Fruit fly (Drosophila melanogaster) whole organism, embryonic: Measurements from ENCODE around the gene phol.

Experiments used
- Ada2b ChIP-seq: fragments of 200-800 bp; sonication (Bioruptor generic); IDR thresholded peaks from 2 replicates; pipeline ENCODE4 v1.3.6; 2022; ENCODE audit warnings: missing biosample characterization, missing genetic modification characterization
- Awh ChIP-seq: fragments of 200-800 bp; sonication (Bioruptor generic); IDR thresholded peaks from 2 replicates; pipeline ENCODE4, ENCODE4 v1.3.6; 2022; ENCODE audit warnings: missing biosample characterization, missing genetic modification characterization
- C15 ChIP-seq: fragments of 200-800 bp; sonication (Bioruptor generic); IDR thresholded peaks from 3 replicates; pipeline ENCODE4 v1.3.6; 2022; ENCODE audit warnings: missing biosample characterization, missing genetic modification characterization
- CG1024 ChIP-seq: fragments of 200-800 bp; sonication (Bioruptor generic); IDR thresholded peaks from 2 replicates; pipeline ENCODE4 v1.3.6; 2022; ENCODE audit warnings: missing biosample characterization, missing genetic modification characterization
- CG10267 ChIP-seq: fragments of 200-800 bp; sonication (Bioruptor generic); optimal IDR thresholded peaks from 2 replicates; lab custom pipeline; 2018; ENCODE audit warnings: missing biosample characterization, mild to moderate bottlenecking, missing genetic modification characterization, moderate library complexity
- CG10366 ChIP-seq: fragments of 200-800 bp; sonication (Bioruptor generic); IDR thresholded peaks from 2 replicates; pipeline ENCODE4 v1.3.6; 2022; ENCODE audit warnings: missing biosample characterization, missing genetic modification characterization
- CG10431 ChIP-seq: fragments of 200-800 bp; sonication (Bioruptor generic); optimal IDR thresholded peaks from 3 replicates; lab custom pipeline; 2018; ENCODE audit warnings: missing biosample characterization, mild to moderate bottlenecking, missing genetic modification characterization
- CG10979 ChIP-seq: fragments of 200-800 bp; sonication (Bioruptor generic); optimal IDR thresholded peaks from 2 replicates; lab custom pipeline; 2018; ENCODE audit warnings: missing biosample characterization, mild to moderate bottlenecking, missing genetic modification characterization, moderate library complexity
- CG12744 ChIP-seq: fragments of 200-800 bp; sonication (Bioruptor generic); optimal IDR thresholded peaks from 2 replicates; lab custom pipeline; 2016; ENCODE audit warnings: missing biosample characterization, missing genetic modification characterization
- CG14050 ChIP-seq: fragments of 200-800 bp; sonication (Bioruptor generic); IDR thresholded peaks from 3 replicates; pipeline ENCODE4 v1.3.6; 2022; ENCODE audit warnings: missing biosample characterization, missing genetic modification characterization
- CG16779 ChIP-seq: fragments of 200-800 bp; sonication (Bioruptor generic); IDR thresholded peaks from 2 replicates; pipeline ENCODE4 v1.3.6; 2022; ENCODE audit warnings: missing biosample characterization, missing genetic modification characterization
- CG18476 ChIP-seq: fragments of 200-800 bp; sonication (Bioruptor generic); optimal IDR thresholded peaks from 2 replicates; lab custom pipeline; 2016; ENCODE audit warnings: missing biosample characterization, mild to moderate bottlenecking, missing genetic modification characterization
- CG32772 ChIP-seq: fragments of 200-800 bp; sonication (Bioruptor generic); IDR thresholded peaks from 2 replicates; pipeline ENCODE4 v1.3.6; 2022; ENCODE audit warnings: missing biosample characterization, missing genetic modification characterization
- CG6689 ChIP-seq: fragments of 200-800 bp; sonication (Bioruptor generic); IDR thresholded peaks from 2 replicates; pipeline ENCODE4 v1.3.6; 2022; ENCODE audit warnings: missing biosample characterization, missing genetic modification characterization
- CG7963 ChIP-seq: fragments of 200-800 bp; sonication (Bioruptor generic); IDR thresholded peaks from 3 replicates; pipeline ENCODE4 v1.3.6; 2022; ENCODE audit warnings: missing biosample characterization, missing genetic modification characterization; ENCODE audit not compliant: partially characterized antibody
- CG9797 ChIP-seq: fragments of 200-800 bp; sonication (Bioruptor generic); optimal IDR thresholded peaks from 3 replicates; lab custom pipeline; 2018; ENCODE audit warnings: missing biosample characterization, mild to moderate bottlenecking, missing genetic modification characterization
- CG9932 ChIP-seq: fragments of 200-800 bp; sonication (Bioruptor generic); IDR thresholded peaks from 2 replicates; pipeline ENCODE4 v1.3.6; 2022; ENCODE audit warnings: missing biosample characterization, missing genetic modification characterization
- H15 ChIP-seq: fragments of 200-800 bp; sonication (Bioruptor generic); IDR thresholded peaks from 3 replicates; pipeline ENCODE4 v1.3.6; 2022; ENCODE audit warnings: missing biosample characterization, missing genetic modification characterization
- HLH54F ChIP-seq: fragments of 200-800 bp; sonication (Bioruptor generic); optimal IDR thresholded peaks from 3 replicates; lab custom pipeline; 2016; ENCODE audit warnings: missing biosample characterization, missing genetic modification characterization
- Hr51 ChIP-seq, 2 experiments: fragments of 200-800 bp; sonication (Bioruptor generic); optimal IDR thresholded peaks; 2 replicates in 1 of 2; 3 replicates in 1 of 2; lab custom pipeline; 2016 to 2018; ENCODE audit warnings: missing biosample characterization in 2 of 2, missing genetic modification characterization in 2 of 2, mild to moderate bottlenecking in 1 of 2, moderate library complexity in 1 of 2
- MTF-1 ChIP-seq: fragments of 200-800 bp; sonication (Bioruptor generic); optimal IDR thresholded peaks from 2 replicates; lab custom pipeline; 2018; ENCODE audit warnings: missing biosample characterization, mild to moderate bottlenecking, missing genetic modification characterization, borderline replicate concordance
- Optix ChIP-seq: fragments of 200-800 bp; sonication (Bioruptor generic); IDR thresholded peaks from 3 replicates; pipeline ENCODE4 v1.3.6; 2022; ENCODE audit warnings: missing biosample characterization, missing genetic modification characterization
- Sin3A ChIP-seq: fragments of >200 bp; optimal IDR thresholded peaks from 2 replicates; lab custom pipeline; 2018
- Sox102F ChIP-seq: fragments of 200-800 bp; sonication (Bioruptor generic); optimal IDR thresholded peaks from 2 replicates; lab custom pipeline; 2018; ENCODE audit warnings: missing biosample characterization, mild to moderate bottlenecking, missing genetic modification characterization, moderate library complexity
- TFAM ChIP-seq: fragments of 200-800 bp; sonication (Bioruptor generic); optimal IDR thresholded peaks from 2 replicates; lab custom pipeline; 2017; ENCODE audit warnings: missing biosample characterization, missing genetic modification characterization, inconsistent platforms
- Taf1 ChIP-seq: fragments of 200-800 bp; sonication (Bioruptor generic); IDR thresholded peaks from 2 replicates; pipeline ENCODE4 v1.3.6; 2022; ENCODE audit warnings: missing biosample characterization, missing genetic modification characterization
- YL-1 ChIP-seq: fragments of 200-800 bp; sonication (Bioruptor generic); optimal IDR thresholded peaks from 3 replicates; lab custom pipeline; 2017; ENCODE audit warnings: missing biosample characterization, mild to moderate bottlenecking, missing genetic modification characterization
- abd-A ChIP-seq: fragments of 200-800 bp; sonication (Bioruptor generic); optimal IDR thresholded peaks from 3 replicates; lab custom pipeline; 2019; ENCODE audit warnings: missing biosample characterization, mild to moderate bottlenecking, missing genetic modification characterization, moderate library complexity
- ac ChIP-seq: fragments of 200-800 bp; sonication (Bioruptor generic); optimal IDR thresholded peaks from 3 replicates; lab custom pipeline; 2017; ENCODE audit warnings: missing biosample characterization, mild to moderate bottlenecking, missing genetic modification characterization
- az2 ChIP-seq: fragments of 200-800 bp; sonication (Bioruptor generic); optimal IDR thresholded peaks from 3 replicates; lab custom pipeline; 2016; ENCODE audit warnings: missing biosample characterization, missing genetic modification characterization
- chif ChIP-seq, 2 experiments: fragments of 200-800 bp; sonication (Bioruptor generic); optimal IDR thresholded peaks; 3 replicates each; lab custom pipeline; 2016; ENCODE audit warnings: missing biosample characterization in 2 of 2, missing genetic modification characterization in 2 of 2
- ci ChIP-seq: fragments of 200-800 bp; sonication (Bioruptor generic); IDR thresholded peaks from 3 replicates; pipeline ENCODE4 v1.3.6; 2022; ENCODE audit warnings: missing biosample characterization, missing genetic modification characterization
- dan ChIP-seq: fragments of 200-800 bp; sonication (Bioruptor generic); IDR thresholded peaks from 2 replicates; pipeline ENCODE4 v1.3.6; 2022; ENCODE audit warnings: missing biosample characterization, missing genetic modification characterization
- danr ChIP-seq: fragments of 200-800 bp; sonication (Bioruptor generic); IDR thresholded peaks from 2 replicates; pipeline ENCODE4 v1.3.6; 2022; ENCODE audit warnings: missing biosample characterization, missing genetic modification characterization
- dimm ChIP-seq: fragments of 200-800 bp; sonication (Bioruptor generic); IDR thresholded peaks from 2 replicates; pipeline ENCODE4 v1.3.6; 2022; ENCODE audit warnings: missing biosample characterization, missing genetic modification characterization
- eyg ChIP-seq: fragments of 200-800 bp; sonication (Bioruptor generic); optimal IDR thresholded peaks from 3 replicates; lab custom pipeline; 2016; ENCODE audit warnings: missing biosample characterization, missing genetic modification characterization
- grn ChIP-seq: fragments of 200-800 bp; sonication (Bioruptor generic); optimal IDR thresholded peaks from 3 replicates; lab custom pipeline; 2017; ENCODE audit warnings: missing biosample characterization, missing genetic modification characterization
- gt ChIP-seq: fragments of 200-800 bp; sonication (Bioruptor generic); IDR thresholded peaks from 2 replicates; pipeline ENCODE4 v1.3.6; 2022; ENCODE audit warnings: missing biosample characterization, missing genetic modification characterization
- h ChIP-seq: fragments of >200 bp; optimal IDR thresholded peaks from 2 replicates; lab custom pipeline; 2017
- hth ChIP-seq: fragments of >200 bp; optimal IDR thresholded peaks from 2 replicates; lab custom pipeline; 2017; ENCODE audit warnings: inconsistent platforms
- kni ChIP-seq: fragments of 200-800 bp; sonication (Bioruptor generic); optimal IDR thresholded peaks from 3 replicates; lab custom pipeline; 2017; ENCODE audit warnings: mild to moderate bottlenecking, missing biosample characterization, missing genetic modification reagents, missing genetic modification characterization
- lab ChIP-seq: fragments of 200-800 bp; sonication (Bioruptor generic); optimal IDR thresholded peaks from 3 replicates; lab custom pipeline; 2017; ENCODE audit warnings: missing biosample characterization, missing genetic modification characterization, mild to moderate bottlenecking, moderate library complexity, missing genetic modification reagents
- lbe ChIP-seq: fragments of 200-800 bp; sonication (Bioruptor generic); optimal IDR thresholded peaks from 2 replicates; lab custom pipeline; 2016; ENCODE audit warnings: missing biosample characterization, mild to moderate bottlenecking, missing genetic modification characterization
- luna ChIP-seq: fragments of 200-800 bp; sonication (Bioruptor generic); optimal IDR thresholded peaks from 2 replicates; lab custom pipeline; 2016; ENCODE audit warnings: missing biosample characterization, missing genetic modification characterization
- nom ChIP-seq: fragments of 200-800 bp; sonication (Bioruptor generic); optimal IDR thresholded peaks from 2 replicates; lab custom pipeline; 2017; ENCODE audit warnings: missing biosample characterization, missing genetic modification characterization, mild to moderate bottlenecking, moderate library complexity, missing genetic modification reagents
- phol ChIP-seq: fragments of 200-800 bp; sonication (Bioruptor generic); optimal IDR thresholded peaks from 3 replicates; lab custom pipeline; 2018; ENCODE audit warnings: missing biosample characterization, mild to moderate bottlenecking, missing genetic modification characterization, moderate library complexity
- sna ChIP-seq: fragments of 200-800 bp; sonication (Bioruptor generic); IDR thresholded peaks from 2 replicates; pipeline ENCODE4 v1.3.6; 2022; ENCODE audit warnings: missing biosample characterization, missing genetic modification characterization; ENCODE audit not compliant: partially characterized antibody
- tin ChIP-seq: fragments of 200-800 bp; sonication (Bioruptor generic); optimal IDR thresholded peaks from 3 replicates; lab custom pipeline; 2016; ENCODE audit warnings: missing biosample characterization, missing genetic modification characterization
- usp ChIP-seq: fragments of >200 bp; optimal IDR thresholded peaks from 2 replicates; lab custom pipeline; 2017; ENCODE audit warnings: missing biosample characterization, missing genetic modification characterization
- z ChIP-seq: fragments of 200-800 bp; sonication (Bioruptor generic); IDR thresholded peaks from 3 replicates; pipeline ENCODE4 v1.3.6; 2022; ENCODE audit warnings: missing biosample characterization, missing genetic modification characterization
- zen2 ChIP-seq: fragments of 200-800 bp; sonication (Bioruptor generic); IDR thresholded peaks from 3 replicates; pipeline ENCODE4 v1.3.6; 2022; ENCODE audit warnings: missing biosample characterization, missing genetic modification characterization; ENCODE audit not compliant: partially characterized antibody

The phol gene

dm6 chr3L:9426656-9427294 lies 29.3 kb downstream of the phol start, which contains the start of the genes Atat and Shc (continued):
- TF ChIP-seq MTF-1 (GFP tag; lab: Kevin White, UChicago) (peak; percentile 93), Optix (GFP tag; lab: Robert Waterston, UW) (peak; percentile 99), kni (GFP tag; lab: Kevin White, UChicago) (peak; percentile 85), CG10431 (peak; percentile 86), lab (GFP tag; lab: Kevin White, UChicago) (peak; percentile 99), z (peak; percentile 73; the same call in 2 of the 3 replicates), ci (GFP tag; lab: Robert Waterston, UW) (peak; percentile 99), sna (GFP tag; lab: Robert Waterston, UW) (peak; percentile 92), HLH54F (peak; percentile 100), TFAM (GFP tag; lab: Kevin White, UChicago) (peak; percentile 89), ac (GFP tag; lab: Kevin White, UChicago) (peak; percentile 92), h (lab: Kevin White, UChicago) (no peak), CG9797 (GFP tag; lab: Kevin White, UChicago) (peak; percentile 100), Hr51 (GFP tag; optimal IDR thresholded peaks at IDR 0.05; lab: Kevin White, UChicago) (peak; percentile 97 to 100), eyg (GFP tag; lab: Kevin White, UChicago) (peak; percentile 99), CG10979 (tag; lab: Kevin White, UChicago) (peak; percentile 97), danr (peak; percentile 99), az2 (GFP tag; lab: Kevin White, UChicago) (peak; percentile 99), Awh (GFP tag; lab: Robert Waterston, UW) (peak; percentile 98), nom (GFP tag; lab: Kevin White, UChicago) (peak; percentile 78), grn (peak; percentile 87), gt (GFP tag; lab: Robert Waterston, UW) (peak; percentile 99), phol (tag; lab: Kevin White, UChicago) (peak; percentile 99), CG18476 (GFP tag; lab: Kevin White, UChicago) (peak; percentile 98), Sox102F (GFP tag; lab: Kevin White, UChicago) (peak; percentile 99), dimm (peak; percentile 98), luna (GFP tag; lab: Kevin White, UChicago) (peak; percentile 99), CG10267 (tag; lab: Kevin White, UChicago) (peak; percentile 92), C15 (GFP tag; lab: Robert Waterston, UW) (peak; percentile 99), CG7963 (GFP tag; lab: Robert Waterston, UW) (peak; percentile 64; the same call in 1 of the 3 replicates), H15 (peak; percentile 100), YL-1 (GFP tag; lab: Kevin White, UChicago) (peak; percentile 98), lbe (GFP tag; lab: Kevin White, UChicago) (peak; percentile 97), usp (GFP tag; lab: Kevin White, UChicago) (no peak), CG16779 (GFP tag; lab: Robert Waterston, UW) (peak; percentile 98), Taf1 (peak; percentile 99), chif (GFP tag; optimal IDR thresholded peaks at IDR 0.05; lab: Kevin White, UChicago) (peak; percentile 99 to 100), CG32772 (GFP tag; lab: Robert Waterston, UW) (peak; percentile 100), hth (no peak), CG14050 (GFP tag; lab: Robert Waterston, UW) (peak; percentile 99), CG12744 (GFP tag; lab: Kevin White, UChicago) (peak; percentile 99), tin (GFP tag; lab: Kevin White, UChicago) (peak; percentile 100), abd-A (tag; lab: Kevin White, UChicago) (peak; percentile 85), dan (peak; percentile 99), CG6689 (GFP tag; lab: Robert Waterston, UW) (peak; percentile 99), CG1024 (peak; percentile 96), Sin3A (lab: Kevin White, UChicago) (peak; percentile 100), CG10366 (GFP tag; lab: Robert Waterston, UW) (peak; percentile 100), zen2 (GFP tag; lab: Robert Waterston, UW) (peak; percentile 77; the same call in 2 of the 3 replicates), CG9932 (GFP tag; lab: Robert Waterston, UW) (peak; percentile 100), Ada2b (GFP tag; lab: Robert Waterston, UW) (peak; percentile 99)
